Worm (Caenorhabditis elegans): ENCODE measurements around the gene srx-5.

DNA sequence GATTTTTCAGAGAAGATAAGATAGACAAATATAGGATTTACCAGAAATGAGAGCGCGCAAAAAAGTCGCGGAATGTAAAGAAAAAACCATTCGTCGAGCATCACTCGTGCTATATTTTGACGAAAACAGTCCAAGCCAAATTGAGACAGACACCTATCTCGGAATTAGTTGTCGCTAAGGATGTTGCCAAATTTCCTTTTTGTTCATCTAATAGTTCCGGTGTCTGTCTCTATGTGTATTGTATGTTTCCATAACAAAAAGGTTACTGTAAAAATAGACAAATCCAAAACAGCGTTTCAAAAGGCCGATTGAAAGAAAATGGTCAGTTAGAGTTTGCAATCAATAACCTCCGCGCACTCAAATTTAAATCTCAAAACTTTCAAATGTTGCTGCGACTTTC lies 5.3 kb upstream of the srx-5 start, which contains the start of gene srj-53:
- no peak for TF ChIP-seq aly-2 (tag; optimal IDR thresholded peaks at IDR 0.05)
- TF ChIP-seq pha-4 (tag; optimal IDR thresholded peaks at IDR 0.05), result no peak
- no peak for TF ChIP-seq ama-1 (optimal IDR thresholded peaks at IDR 0.05)
- TF ChIP-seq nhr-25 (tag; optimal IDR thresholded peaks at IDR 0.05), result no peak
- TF ChIP-seq nhr-11 (tag; optimal IDR thresholded peaks at IDR 0.05), result no peak
- no peak for TF ChIP-seq fos-1 (tag; optimal IDR thresholded peaks at IDR 0.05)
- TF ChIP-seq ceh-9 (tag; optimal IDR thresholded peaks at IDR 0.05), result no peak
- no peak for TF ChIP-seq snpc-4 (tag; optimal IDR thresholded peaks at IDR 0.05)
- TF ChIP-seq nhr-76 (tag; optimal IDR thresholded peaks at IDR 0.05), result no peak
- TF ChIP-seq ztf-11 (tag; optimal IDR thresholded peaks at IDR 0.05), result no peak
- no peak for TF ChIP-seq egl-5 (tag; optimal IDR thresholded peaks at IDR 0.05)
- no peak for TF ChIP-seq nhr-12 (tag; optimal IDR thresholded peaks at IDR 0.05)
- no peak for TF ChIP-seq tbx-2 (tag; optimal IDR thresholded peaks at IDR 0.05)
